Worm (Caenorhabditis elegans): ENCODE data around the gene F17C11.12.

F17C11.12 gene

DNA sequence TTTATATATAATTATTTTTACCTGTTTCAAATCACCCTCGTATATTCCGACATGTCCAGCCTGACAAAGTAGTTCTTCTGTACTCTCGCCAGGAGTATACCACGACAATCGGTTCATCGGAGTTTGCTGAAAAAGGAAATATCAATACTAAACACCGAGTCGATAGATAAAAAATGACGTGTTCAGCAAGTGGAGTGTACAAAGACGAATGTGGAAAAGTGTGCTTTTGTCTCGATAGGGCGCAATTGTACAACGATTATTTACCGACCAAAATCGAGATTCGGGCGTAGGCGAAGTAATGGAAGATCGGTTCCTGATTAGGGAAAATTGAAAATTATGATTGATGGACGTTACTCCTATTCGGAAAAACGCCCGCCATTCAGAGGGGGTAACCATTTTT lies 23.8 kb upstream of the F17C11.12 start, which contains the start of gene vps-36:
vps-36 (minus strand) TSS at position 126 of the 400 bp plus-strand sequence.
- no peak for TF ChIP-seq ztf-29 (GFP tag; IDR thresholded peaks at IDR 0.05)
- no peak for TF ChIP-seq ref-1 (GFP tag; conservative IDR thresholded peaks at IDR 0.05)
- TF ChIP-seq cog-1 (tag; optimal IDR thresholded peaks at IDR 0.05) = no peak
- TF ChIP-seq klf-2 (GFP tag; conservative IDR thresholded peaks at IDR 0.05) = no peak
- TF ChIP-seq ztf-23 (GFP tag; IDR thresholded peaks at IDR 0.05) = no peak
- no peak for TF ChIP-seq flt-1 (GFP tag; IDR thresholded peaks at IDR 0.05)
- no peak for TF ChIP-seq med-1 (GFP tag; optimal IDR thresholded peaks at IDR 0.05; ENCODE audit: insufficient read depth)

DNA sequence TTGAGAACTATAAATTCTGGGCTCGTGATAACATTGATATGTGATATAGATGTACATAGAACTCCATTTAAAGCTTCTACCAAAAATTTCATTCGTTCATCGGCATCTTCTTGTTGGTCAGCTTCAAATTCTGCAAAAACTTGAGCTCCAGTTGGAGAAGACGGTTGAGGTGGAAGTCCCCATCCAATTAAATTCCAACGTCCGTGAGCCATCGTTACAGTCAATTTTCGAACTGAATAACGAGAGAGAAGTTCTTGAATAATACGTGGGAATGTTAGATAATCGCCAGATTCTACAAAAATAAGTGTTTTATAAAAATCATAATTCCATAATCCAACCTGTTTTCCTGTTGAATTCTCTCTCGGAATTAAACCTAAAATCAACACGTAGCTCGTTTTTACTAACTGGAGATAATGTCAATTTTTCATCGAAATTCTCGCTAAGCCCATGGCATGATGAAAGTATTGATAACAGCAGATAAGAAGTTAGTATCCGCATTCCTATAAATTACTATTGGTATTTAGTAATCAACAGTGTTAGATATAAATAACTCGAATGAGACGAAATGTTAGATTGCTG lies 21.7 kb upstream of the F17C11.12 start, which contains the start of gene pigt-1:
pigt-1 (minus strand) TSS at position 500 of the 579 bp plus-strand sequence.
- TF ChIP-seq flt-1 (GFP tag; IDR thresholded peaks at IDR 0.05) (no peak), ref-1 (GFP tag; conservative IDR thresholded peaks at IDR 0.05) (no peak), T22C8.4 (GFP tag; IDR thresholded peaks at IDR 0.05) (no peak), cog-1 (tag; optimal IDR thresholded peaks at IDR 0.05) (no peak), klf-2 (GFP tag; conservative IDR thresholded peaks at IDR 0.05) (no peak), tab-1 (GFP tag; IDR thresholded peaks at IDR 0.05) (no peak), med-1 (GFP tag; optimal IDR thresholded peaks at IDR 0.05; ENCODE audit: insufficient read depth) (no peak), ztf-23 (GFP tag; IDR thresholded peaks at IDR 0.05) (no peak), ztf-29 (GFP tag; IDR thresholded peaks at IDR 0.05) (no peak)

DNA sequence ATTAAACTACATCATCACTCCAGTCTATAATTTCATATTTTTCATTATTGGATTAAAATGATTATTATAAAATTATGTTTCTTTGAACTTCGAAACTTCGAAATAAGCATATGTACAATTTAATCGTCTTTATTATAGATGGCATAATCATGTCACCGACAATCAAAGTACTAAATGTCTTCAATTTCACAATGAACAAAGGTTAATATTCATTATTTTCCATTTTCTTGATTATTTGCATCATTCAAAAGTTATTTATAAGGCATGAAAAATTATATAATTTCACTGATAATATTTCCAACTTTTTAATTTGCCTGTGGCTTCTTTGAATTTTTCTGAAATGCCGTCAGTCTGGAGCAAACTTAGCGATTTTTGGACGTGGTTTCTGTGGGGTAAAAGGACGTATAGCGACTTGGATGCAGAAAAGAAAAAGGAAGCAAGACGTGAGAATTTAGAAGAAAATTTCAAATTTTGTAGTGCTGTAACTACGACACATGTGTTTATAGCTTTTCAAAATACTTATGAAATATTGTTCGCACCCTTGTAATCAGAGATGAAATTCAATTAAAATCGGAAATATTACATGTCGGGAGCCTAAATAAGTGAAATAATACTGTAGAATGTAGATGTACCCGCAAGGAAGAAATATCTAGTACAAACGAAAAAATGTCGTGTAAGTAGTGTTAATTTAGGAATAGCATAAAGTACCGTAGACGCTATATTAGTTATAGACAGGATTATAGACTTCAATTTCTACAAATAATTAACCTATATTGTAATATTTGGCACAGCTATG lies 19.2 kb upstream of the F17C11.12 start, which contains the start of gene F17C11.13:
F17C11.13 (plus strand) TSS at position 243 of the 796 bp plus-strand sequence.
- TF ChIP-seq T22C8.4 (GFP tag; IDR thresholded peaks at IDR 0.05) = no peak
- no peak for TF ChIP-seq klf-2 (GFP tag; conservative IDR thresholded peaks at IDR 0.05)
- no peak for TF ChIP-seq cog-1 (tag; optimal IDR thresholded peaks at IDR 0.05)
- no peak for TF ChIP-seq med-1 (GFP tag; optimal IDR thresholded peaks at IDR 0.05; ENCODE audit: insufficient read depth)

DNA sequence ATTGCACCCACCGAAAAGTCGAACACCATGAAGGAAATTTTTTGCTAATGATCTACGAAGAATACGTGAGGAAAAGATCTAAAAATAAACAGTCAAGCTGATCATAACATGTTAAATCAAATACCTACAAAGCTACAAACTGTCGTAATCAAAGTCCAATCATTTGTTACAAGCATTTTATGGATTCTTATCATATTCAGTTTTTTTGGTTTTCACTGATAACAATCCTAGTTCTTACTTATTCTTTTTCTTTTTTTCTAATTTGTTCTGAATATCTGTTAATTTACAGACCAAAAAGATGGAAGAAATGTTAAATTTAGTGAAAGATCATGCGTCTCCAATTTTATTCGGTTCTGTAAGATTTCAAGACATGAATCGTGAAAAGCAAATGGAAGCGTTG lies 18.1 kb upstream of the F17C11.12 start, which contains the start of gene F17C11.6:
F17C11.6 (plus strand) TSS at position 290 of the 400 bp plus-strand sequence.
- TF ChIP-seq klf-2 (GFP tag; conservative IDR thresholded peaks at IDR 0.05) = no peak
- TF ChIP-seq tab-1 (GFP tag; IDR thresholded peaks at IDR 0.05) = no peak
- TF ChIP-seq cog-1 (tag; optimal IDR thresholded peaks at IDR 0.05) = no peak
- no peak for TF ChIP-seq ztf-29 (GFP tag; IDR thresholded peaks at IDR 0.05)
- no peak for TF ChIP-seq ztf-23 (GFP tag; IDR thresholded peaks at IDR 0.05)
- TF ChIP-seq med-1 (GFP tag; optimal IDR thresholded peaks at IDR 0.05; ENCODE audit: insufficient read depth) = no peak
- TF ChIP-seq ref-1 (GFP tag; conservative IDR thresholded peaks at IDR 0.05) = no peak
- TF ChIP-seq flt-1 (GFP tag; IDR thresholded peaks at IDR 0.05) = no peak
- TF ChIP-seq T22C8.4 (GFP tag; IDR thresholded peaks at IDR 0.05) = no peak

DNA sequence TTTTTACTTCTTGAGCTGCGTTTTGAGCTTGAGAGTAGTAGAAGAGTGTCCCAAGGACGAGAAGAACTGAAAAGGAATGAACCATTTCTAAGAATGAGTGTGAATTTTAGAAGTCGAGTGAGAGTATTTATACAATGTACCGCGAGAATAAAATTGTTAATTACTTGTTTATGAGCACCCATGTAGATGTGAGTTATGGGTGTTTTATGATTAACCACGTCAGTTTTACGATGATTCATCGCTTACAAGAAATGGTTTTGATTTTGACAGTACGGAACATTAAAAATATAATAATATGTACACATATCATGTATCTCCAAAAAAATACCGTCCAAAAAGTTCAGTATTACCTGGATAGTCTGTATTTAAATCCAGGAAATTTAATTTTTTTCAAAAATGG lies 17.6 kb upstream of the F17C11.12 start, which contains the start of gene clec-221:
clec-221 (minus strand) TSS at position 101 of the 400 bp plus-strand sequence.
- TF ChIP-seq ztf-29 (GFP tag; IDR thresholded peaks at IDR 0.05) (no peak), ref-1 (GFP tag; conservative IDR thresholded peaks at IDR 0.05) (no peak), med-1 (GFP tag; optimal IDR thresholded peaks at IDR 0.05; ENCODE audit: insufficient read depth) (no peak), T22C8.4 (GFP tag; IDR thresholded peaks at IDR 0.05) (no peak), flt-1 (GFP tag; IDR thresholded peaks at IDR 0.05) (no peak), tab-1 (GFP tag; IDR thresholded peaks at IDR 0.05) (no peak), ztf-23 (GFP tag; IDR thresholded peaks at IDR 0.05) (no peak), cog-1 (tag; optimal IDR thresholded peaks at IDR 0.05) (no peak), klf-2 (GFP tag; conservative IDR thresholded peaks at IDR 0.05) (no peak)

DNA sequence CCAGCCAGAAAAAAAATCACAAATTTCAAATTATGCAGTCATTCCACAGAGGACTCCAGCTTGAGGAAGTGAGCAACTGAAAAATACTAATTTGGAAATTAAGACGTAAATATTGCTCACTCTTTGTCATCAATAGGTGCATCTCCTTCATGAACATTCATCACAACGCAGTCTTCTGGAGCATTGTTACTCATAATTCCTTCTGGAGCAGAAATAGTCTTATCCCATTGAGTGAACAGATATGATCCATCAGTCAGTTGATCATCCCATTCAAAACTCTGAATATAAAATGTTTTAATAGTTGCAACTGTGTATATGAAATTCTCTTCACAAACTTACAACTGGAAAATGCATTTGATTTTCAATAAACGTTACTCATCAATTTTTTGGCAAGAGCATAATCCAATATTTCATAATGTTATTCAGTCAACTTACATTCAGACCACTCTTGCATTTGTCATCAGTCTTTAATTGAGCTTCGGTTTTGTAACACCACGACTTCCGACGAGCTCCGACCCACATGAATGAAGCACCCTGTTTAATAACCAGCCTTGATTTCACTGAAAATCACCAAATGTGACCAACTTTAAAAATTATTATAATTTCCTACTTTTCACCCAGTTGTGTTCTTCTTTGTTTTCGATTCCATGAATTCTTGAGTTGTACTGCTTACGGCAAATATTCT lies 16.9 kb upstream of the F17C11.12 start:
- no peak for TF ChIP-seq med-1 (GFP tag; optimal IDR thresholded peaks at IDR 0.05; ENCODE audit: insufficient read depth)
- TF ChIP-seq flt-1 (GFP tag; IDR thresholded peaks at IDR 0.05) = no peak
- TF ChIP-seq ztf-29 (GFP tag; IDR thresholded peaks at IDR 0.05) = no peak
- TF ChIP-seq ref-1 (GFP tag; conservative IDR thresholded peaks at IDR 0.05) = no peak
- no peak for TF ChIP-seq ztf-23 (GFP tag; IDR thresholded peaks at IDR 0.05)
- TF ChIP-seq klf-2 (GFP tag; conservative IDR thresholded peaks at IDR 0.05) = no peak
- no peak for TF ChIP-seq T22C8.4 (GFP tag; IDR thresholded peaks at IDR 0.05)
- TF ChIP-seq tab-1 (GFP tag; IDR thresholded peaks at IDR 0.05) = no peak
- no peak for TF ChIP-seq cog-1 (tag; optimal IDR thresholded peaks at IDR 0.05)

DNA sequence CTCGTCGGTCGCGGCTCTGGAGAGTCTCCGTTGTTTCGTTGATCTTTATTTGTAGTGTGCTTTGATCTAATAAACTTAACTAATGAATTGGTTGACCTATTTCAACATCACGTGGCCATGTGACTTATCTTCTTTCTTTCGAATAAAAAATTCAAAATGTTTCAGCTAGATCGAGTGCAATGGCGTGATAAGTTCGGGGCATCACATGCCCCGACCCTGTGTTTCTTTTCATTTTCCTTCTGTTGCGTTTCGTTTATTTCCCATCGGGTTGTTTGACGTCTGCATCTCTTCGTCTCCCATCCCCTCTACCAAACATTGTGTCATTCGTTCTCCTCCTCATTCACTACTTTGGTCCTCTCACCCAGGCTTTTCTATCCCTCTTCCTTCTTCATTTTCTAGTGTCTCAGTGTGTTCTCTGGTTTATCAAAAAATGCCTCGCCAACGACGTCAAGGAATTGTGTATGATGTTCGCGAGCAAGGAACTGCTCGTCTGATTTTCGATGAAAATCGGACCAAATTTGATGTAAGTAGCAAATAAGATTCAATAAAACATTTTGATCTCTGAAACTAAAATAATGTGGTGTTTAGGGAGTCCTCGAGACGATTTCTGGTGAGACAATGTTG lies 15.0 kb upstream of the F17C11.12 start, which contains the start of gene F17C11.4:
F17C11.4 (plus strand) TSS at position 206 of the 624 bp plus-strand sequence.
- peak; percentile 34; the same call in 1 of the 2 replicates for TF ChIP-seq ztf-23 (GFP tag; IDR thresholded peaks at IDR 0.05)
- no peak for TF ChIP-seq flt-1 (GFP tag; IDR thresholded peaks at IDR 0.05)
- no peak for TF ChIP-seq klf-2 (GFP tag; conservative IDR thresholded peaks at IDR 0.05)

DNA sequence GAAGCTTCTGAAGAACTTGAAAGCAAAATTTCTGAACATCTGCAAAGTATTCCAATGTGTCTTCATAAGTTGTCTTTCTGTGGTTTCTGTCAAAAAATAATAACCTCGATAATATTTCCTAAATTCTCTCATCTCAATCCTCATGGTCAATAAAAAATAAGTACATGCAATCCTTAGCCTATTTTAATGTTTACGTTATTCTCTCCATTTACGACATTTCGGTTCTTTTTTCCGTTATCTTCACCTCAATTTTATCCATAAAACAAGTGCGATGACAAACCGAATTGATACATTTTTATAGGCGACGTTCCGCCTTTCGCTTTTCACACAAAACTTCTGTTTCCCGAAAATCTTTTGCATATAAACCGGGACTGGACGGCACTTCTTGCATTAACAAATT lies 12.8 kb upstream of the F17C11.12 start, which contains the start of gene col-153:
col-153 (plus strand) TSS at position 301 of the 400 bp plus-strand sequence.
- TF ChIP-seq ztf-29 (GFP tag; IDR thresholded peaks at IDR 0.05) (no peak), klf-2 (GFP tag; conservative IDR thresholded peaks at IDR 0.05) (no peak), med-1 (GFP tag; optimal IDR thresholded peaks at IDR 0.05; ENCODE audit: insufficient read depth) (no peak), T22C8.4 (GFP tag; IDR thresholded peaks at IDR 0.05) (no peak)

DNA sequence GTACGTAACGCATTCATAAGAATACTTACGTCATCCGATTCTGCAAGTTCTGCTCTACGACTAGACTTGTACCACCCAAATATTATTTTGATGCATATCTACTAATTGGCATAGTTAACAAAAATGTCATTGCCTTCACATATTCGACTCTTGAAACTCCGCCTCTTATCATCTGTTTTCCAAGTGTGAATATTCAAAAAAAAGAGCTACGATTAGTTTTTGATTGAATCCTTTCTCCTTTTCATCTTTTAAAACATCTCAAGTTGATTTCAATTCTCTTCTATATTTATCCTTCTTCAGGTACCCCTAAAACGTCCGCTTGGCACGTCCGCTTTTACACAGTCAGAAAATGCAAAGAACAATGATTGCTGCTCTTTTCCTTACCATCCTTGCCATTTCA lies 11.2 kb upstream of the F17C11.12 start, which contains the start of gene F17C11.2:
F17C11.2 (plus strand) TSS at position 301 of the 400 bp plus-strand sequence.
- TF ChIP-seq ztf-23 (GFP tag; IDR thresholded peaks at IDR 0.05) = no peak
- no peak for TF ChIP-seq flt-1 (GFP tag; IDR thresholded peaks at IDR 0.05)
- TF ChIP-seq med-1 (GFP tag; optimal IDR thresholded peaks at IDR 0.05; ENCODE audit: insufficient read depth) = no peak
- TF ChIP-seq ztf-29 (GFP tag; IDR thresholded peaks at IDR 0.05) = no peak
- no peak for TF ChIP-seq T22C8.4 (GFP tag; IDR thresholded peaks at IDR 0.05)
- no peak for TF ChIP-seq tab-1 (GFP tag; IDR thresholded peaks at IDR 0.05)
- TF ChIP-seq klf-2 (GFP tag; conservative IDR thresholded peaks at IDR 0.05) = no peak
- no peak for TF ChIP-seq cog-1 (tag; optimal IDR thresholded peaks at IDR 0.05)

Measured in whole organism, midembryonic.